Fruit fly (Drosophila melanogaster): ENCODE data around the gene CG15260.

The CG15260 gene

DNA sequence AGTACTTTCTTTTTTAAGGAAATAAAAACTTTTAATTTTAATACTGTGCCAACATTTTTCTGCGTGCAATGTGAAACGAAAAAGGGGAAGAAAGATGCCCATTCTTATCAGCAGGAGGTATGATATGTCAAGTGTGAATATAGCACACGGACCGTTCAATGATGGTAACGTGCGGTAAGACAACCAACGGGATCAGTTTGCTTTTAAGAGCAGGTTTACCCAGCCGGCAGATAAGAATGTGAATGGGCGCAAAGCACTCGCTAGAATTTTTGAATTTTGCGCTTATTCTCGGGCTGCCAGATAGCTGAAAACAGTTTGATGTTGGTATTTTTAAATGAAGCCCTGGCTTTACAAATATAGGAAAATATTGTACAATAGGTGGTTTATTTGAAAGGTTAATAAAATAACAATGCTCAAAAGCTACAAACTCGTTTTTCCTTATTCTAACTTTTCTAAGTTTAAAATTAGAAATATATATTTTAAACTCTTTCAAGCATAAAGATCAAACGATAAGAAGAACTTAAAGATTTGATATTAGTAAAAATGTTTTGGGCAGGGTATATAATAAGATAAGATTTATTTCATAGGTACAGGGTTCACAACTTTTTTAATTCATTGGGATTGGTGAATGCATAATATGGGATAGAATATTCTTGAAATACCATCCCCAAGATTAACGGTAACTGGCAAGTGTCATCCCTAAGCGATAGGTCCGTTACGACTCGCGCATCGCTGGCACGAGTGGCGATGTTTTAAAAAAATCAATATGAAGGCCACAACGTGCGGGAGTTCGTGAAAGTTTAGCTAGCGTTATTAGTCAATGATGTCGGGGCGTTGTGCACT, 43.7 kb downstream of the CG15260 start, which contains the start of gene dao:
Gene dao, plus strand, starts transcription at position 717 of the 843 bp plus-strand sequence.
- TF ChIP-seq Myc (optimal IDR thresholded peaks at IDR 0.05) (no peak), Sin3A (optimal IDR thresholded peaks at IDR 0.05) (no peak), psq (optimal IDR thresholded peaks at IDR 0.05) (no peak), ttk (optimal IDR thresholded peaks at IDR 0.05) (no peak), insv (optimal IDR thresholded peaks at IDR 0.05) (no peak), h (optimal IDR thresholded peaks at IDR 0.05) (no peak)

DNA sequence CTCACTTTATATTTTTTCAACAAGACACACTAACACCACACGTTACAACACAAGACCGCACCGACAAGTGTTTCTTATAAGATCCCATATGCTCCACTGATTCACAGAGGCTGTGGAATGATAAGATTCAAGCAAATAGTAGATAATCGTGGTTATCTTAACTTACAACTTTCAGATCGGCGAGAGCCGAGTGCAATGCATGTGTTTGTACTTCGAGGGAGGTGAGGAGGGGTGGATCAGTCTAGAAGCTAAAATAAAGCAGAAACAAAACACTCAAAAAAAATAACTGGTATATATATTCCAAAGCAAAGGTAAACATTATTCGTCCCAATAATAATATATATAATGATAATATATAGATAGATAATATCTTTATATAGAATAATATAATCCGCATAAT, 44.4 kb downstream of the CG15260 start, which contains the start of gene ZnT35C:
Gene ZnT35C, minus strand, starts transcription at position 101 of the 400 bp plus-strand sequence.
- TF ChIP-seq insv (optimal IDR thresholded peaks at IDR 0.05) (no peak), Myc (optimal IDR thresholded peaks at IDR 0.05) (no peak), ttk (optimal IDR thresholded peaks at IDR 0.05) (no peak), Sin3A (optimal IDR thresholded peaks at IDR 0.05) (no peak), psq (optimal IDR thresholded peaks at IDR 0.05) (no peak), h (optimal IDR thresholded peaks at IDR 0.05) (no peak)

DNA sequence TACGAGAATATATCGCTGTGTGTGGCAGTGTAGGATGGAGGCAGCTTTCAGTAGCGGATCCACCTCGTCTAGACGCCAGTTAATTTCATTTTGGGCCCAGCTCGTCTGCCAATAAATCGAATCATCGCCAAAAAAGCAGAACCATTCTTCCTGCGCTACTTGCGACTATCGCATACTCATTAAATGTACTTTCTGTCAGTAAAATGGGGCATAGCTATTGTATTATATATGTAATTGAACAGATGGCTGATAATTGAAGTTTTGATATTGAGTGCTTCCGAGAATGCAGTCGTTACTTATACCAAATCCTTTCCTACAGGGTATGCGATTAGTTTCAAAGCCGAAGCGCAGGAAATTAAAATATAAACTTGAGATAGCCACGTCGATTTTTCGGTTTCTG, 47.3 kb downstream of the CG15260 start:
- no peak for TF ChIP-seq psq (optimal IDR thresholded peaks at IDR 0.05)
- no peak for TF ChIP-seq h (optimal IDR thresholded peaks at IDR 0.05)
- TF ChIP-seq Sin3A (optimal IDR thresholded peaks at IDR 0.05) = no peak
- TF ChIP-seq Myc (optimal IDR thresholded peaks at IDR 0.05) = no peak
- TF ChIP-seq insv (optimal IDR thresholded peaks at IDR 0.05) = no peak
- no peak for TF ChIP-seq ttk (optimal IDR thresholded peaks at IDR 0.05)

DNA sequence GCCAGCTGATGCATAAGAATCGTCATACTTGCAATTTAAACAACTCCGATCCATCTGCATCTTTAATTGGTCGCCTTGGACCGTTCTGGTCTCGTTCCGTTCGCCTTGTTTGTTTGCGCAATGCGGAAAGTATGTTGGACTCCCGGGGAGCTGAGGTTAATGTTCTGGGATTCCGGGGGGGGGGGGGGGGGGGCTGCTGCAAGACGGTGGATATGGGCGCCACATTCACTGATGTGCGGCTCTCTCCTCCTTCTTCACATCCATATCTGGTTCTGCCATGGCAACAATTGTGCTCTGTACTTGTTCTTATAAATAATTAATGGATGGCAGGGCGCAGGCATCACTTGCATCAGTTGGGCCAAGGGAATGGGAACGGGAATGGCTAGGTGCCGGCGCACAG, 48.6 kb downstream of the CG15260 start:
- no peak for TF ChIP-seq Sin3A (optimal IDR thresholded peaks at IDR 0.05)
